Fruit fly (Drosophila melanogaster) whole organism, adult: ENCODE data around the gene CG4362.

Experiments
- CG11617 ChIP-seq: fragments of 200-800 bp; sonication (Bioruptor generic); optimal IDR thresholded peaks from 2 replicates; lab custom pipeline; 2017; ENCODE audit warnings: mild to moderate bottlenecking, missing biosample characterization, missing genetic modification reagents, missing genetic modification characterization
- CG1620 ChIP-seq: fragments of 200-800 bp; sonication (Bioruptor generic); optimal IDR thresholded peaks from 2 replicates; lab custom pipeline; 2016; ENCODE audit warnings: missing biosample characterization, missing genetic modification characterization
- CG5204 ChIP-seq: fragments of 200-800 bp; sonication (Bioruptor generic); optimal IDR thresholded peaks from 2 replicates; lab custom pipeline; 2016; ENCODE audit warnings: missing biosample characterization, missing genetic modification characterization
- CG7045 ChIP-seq: fragments of 200-800 bp; sonication (Bioruptor generic); optimal IDR thresholded peaks from 2 replicates; lab custom pipeline; 2017; ENCODE audit warnings: missing biosample characterization, mild to moderate bottlenecking, missing genetic modification characterization
- CG7101 ChIP-seq: fragments of 200-800 bp; sonication (Bioruptor generic); optimal IDR thresholded peaks from 2 replicates; lab custom pipeline; 2018; ENCODE audit warnings: missing biosample characterization, mild to moderate bottlenecking, missing genetic modification characterization, moderate library complexity
- Crg-1 ChIP-seq: fragments of 200-800 bp; sonication (Bioruptor generic); optimal IDR thresholded peaks from 2 replicates; lab custom pipeline; 2016; ENCODE audit warnings: missing biosample characterization, missing genetic modification characterization
- Mnt ChIP-seq: fragments of 200-800 bp; sonication (Bioruptor generic); optimal IDR thresholded peaks from 2 replicates; lab custom pipeline; 2016; ENCODE audit warnings: missing biosample characterization, mild to moderate bottlenecking, missing genetic modification characterization
- bab1 ChIP-seq: fragments of 200-800 bp; sonication (Bioruptor generic); optimal IDR thresholded peaks from 3 replicates; lab custom pipeline; 2019; ENCODE audit warnings: missing biosample characterization, mild to moderate bottlenecking, missing genetic modification characterization, moderate library complexity
- cic ChIP-seq: fragments of 200-800 bp; sonication (Bioruptor generic); optimal IDR thresholded peaks from 2 replicates; lab custom pipeline; 2017; ENCODE audit warnings: missing biosample characterization, mild to moderate bottlenecking, missing genetic modification characterization, moderate library complexity
- cnc ChIP-seq, 2 experiments: fragments of >200 bp; optimal IDR thresholded peaks; 2 replicates each; lab custom pipeline; 2017
- kay ChIP-seq: fragments of 200-800 bp; sonication (Bioruptor generic); peaks from one replicate; lab custom pipeline; 2016; ENCODE audit warnings: missing biosample characterization, missing genetic modification characterization, borderline replicate concordance
- ovo ChIP-seq: fragments of 200-800 bp; sonication (Bioruptor generic); optimal IDR thresholded peaks from 2 replicates; lab custom pipeline; 2016; ENCODE audit warnings: missing biosample characterization, missing genetic modification characterization
- pad ChIP-seq: fragments of 200-800 bp; sonication (Bioruptor generic); optimal IDR thresholded peaks from 3 replicates; lab custom pipeline; 2017; ENCODE audit warnings: missing biosample characterization, missing genetic modification characterization, mild to moderate bottlenecking, moderate library complexity, missing genetic modification reagents
- toe ChIP-seq: fragments of 200-800 bp; sonication (Bioruptor generic); optimal IDR thresholded peaks from 2 replicates; lab custom pipeline; 2016; ENCODE audit warnings: missing biosample characterization, missing genetic modification characterization

- TF ChIP-seq CG7101 (tag; lab: Kevin White, UChicago) (no peak), cic (GFP tag; lab: Kevin White, UChicago) (peak; percentile 24), CG7045 (GFP tag; lab: Kevin White, UChicago) (no peak), kay (GFP tag; lab: Kevin White, UChicago) (no peak), ovo (no peak), bab1 (no peak), cnc (optimal IDR thresholded peaks at IDR 0.05; lab: Kevin White, UChicago) (no peak), Crg-1 (GFP tag; lab: Kevin White, UChicago) (no peak), Mnt (GFP tag; lab: Kevin White, UChicago) (no peak), CG5204 (GFP tag; lab: Kevin White, UChicago) (no peak), toe (GFP tag; lab: Kevin White, UChicago) (no peak), CG1620 (GFP tag; lab: Kevin White, UChicago) (no peak), pad (GFP tag; lab: Kevin White, UChicago) (no peak), CG11617 (peak; percentile 66)
Measured at dm6 chr3R:20305852-20306251, 1.5 kb downstream of the CG4362 start.
